Fruit fly (Drosophila melanogaster) whole organism, embryonic: ENCODE measurements around the gene CatB.
A peak's percentile ranks its signal among the peaks of the same experiment; 100 is the strongest.

Experiments used
- CG1647 ChIP-seq: fragments of 200-800 bp; sonication (Bioruptor generic); optimal IDR thresholded peaks from 3 replicates; lab custom pipeline; 2016; ENCODE audit warnings: missing biosample characterization, missing genetic modification characterization
- CG18619 ChIP-seq: fragments of 200-800 bp; sonication (Bioruptor generic); optimal IDR thresholded peaks from 3 replicates; lab custom pipeline; 2017; ENCODE audit warnings: missing biosample characterization, mild to moderate bottlenecking, missing genetic modification characterization
- CG6683 ChIP-seq: fragments of 200-800 bp; sonication (Bioruptor generic); optimal IDR thresholded peaks from 2 replicates; lab custom pipeline; 2017; ENCODE audit warnings: missing biosample characterization, mild to moderate bottlenecking, missing genetic modification characterization, missing genetic modification reagents
- HLH3B ChIP-seq: fragments of 200-800 bp; sonication (Bioruptor generic); IDR thresholded peaks from 2 replicates; pipeline ENCODE4 v1.3.6; 2022; ENCODE audit warnings: missing biosample characterization, missing genetic modification characterization
- Hey ChIP-seq: fragments of 200-800 bp; sonication (Bioruptor generic); optimal IDR thresholded peaks from 3 replicates; lab custom pipeline; 2018; ENCODE audit warnings: missing biosample characterization, mild to moderate bottlenecking, missing genetic modification characterization
- Nf-YB ChIP-seq: fragments of 200-800 bp; sonication (Bioruptor generic); optimal IDR thresholded peaks from 3 replicates; lab custom pipeline; 2019; ENCODE audit warnings: missing biosample characterization, mild to moderate bottlenecking, missing genetic modification characterization, moderate library complexity
- Nf-YC ChIP-seq: fragments of 200-800 bp; optimal IDR thresholded peaks from 3 replicates; lab custom pipeline; 2019; ENCODE audit warnings: missing biosample characterization, mild to moderate bottlenecking, missing genetic modification characterization, moderate library complexity
- PHDP ChIP-seq: fragments of 200-800 bp; sonication (Bioruptor generic); optimal IDR thresholded peaks from 3 replicates; lab custom pipeline; 2018; ENCODE audit warnings: missing biosample characterization, mild to moderate bottlenecking, missing genetic modification characterization, moderate library complexity
- ac ChIP-seq: fragments of 200-800 bp; sonication (Bioruptor generic); optimal IDR thresholded peaks from 3 replicates; lab custom pipeline; 2017; ENCODE audit warnings: missing biosample characterization, mild to moderate bottlenecking, missing genetic modification characterization
- crol ChIP-seq: fragments of 200-800 bp; sonication (Bioruptor generic); IDR thresholded peaks from 2 replicates; pipeline ENCODE4 v1.3.6; 2022; ENCODE audit warnings: missing biosample characterization, missing genetic modification characterization
- da ChIP-seq: fragments of 200-800 bp; sonication (Bioruptor generic); optimal IDR thresholded peaks from 2 replicates; lab custom pipeline; 2016; ENCODE audit warnings: missing biosample characterization, missing genetic modification characterization
- eve ChIP-seq, 2 experiments: fragments of >200 bp; optimal IDR thresholded peaks; 2 replicates each; lab custom pipeline; 2017; ENCODE audit warnings: missing biosample characterization in 2 of 2, missing genetic modification characterization in 2 of 2
- ewg ChIP-seq: fragments of 200-800 bp; sonication (Bioruptor generic); optimal IDR thresholded peaks from 3 replicates; lab custom pipeline; 2017; ENCODE audit warnings: mild to moderate bottlenecking, missing biosample characterization, missing genetic modification reagents, missing genetic modification characterization
- h ChIP-seq: fragments of >200 bp; optimal IDR thresholded peaks from 2 replicates; lab custom pipeline; 2017
- nerfin-1 ChIP-seq: fragments of 200-800 bp; sonication (Bioruptor generic); optimal IDR thresholded peaks from 3 replicates; lab custom pipeline; 2019; ENCODE audit warnings: missing biosample characterization, mild to moderate bottlenecking, missing genetic modification characterization, moderate library complexity
- run ChIP-seq: fragments of 200-800 bp; sonication (Bioruptor generic); optimal IDR thresholded peaks from 3 replicates; lab custom pipeline; 2018; ENCODE audit warnings: missing biosample characterization, mild to moderate bottlenecking, missing genetic modification characterization
- seq ChIP-seq: fragments of 200-800 bp; sonication (Bioruptor generic); IDR thresholded peaks from 2 replicates; pipeline ENCODE4 v1.3.6; 2022; ENCODE audit warnings: missing biosample characterization, missing genetic modification characterization
- sqz ChIP-seq: fragments of 200-800 bp; sonication (Bioruptor generic); optimal IDR thresholded peaks from 3 replicates; lab custom pipeline; 2018; ENCODE audit warnings: missing biosample characterization, mild to moderate bottlenecking, missing genetic modification characterization
- toy ChIP-seq: fragments of 200-800 bp; sonication (Bioruptor generic); IDR thresholded peaks from 2 replicates; pipeline ENCODE4 v1.3.6; 2022; ENCODE audit warnings: missing biosample characterization, missing genetic modification characterization

The CatB gene

dm6 chr2L:8746350-8746759 lies 41.0 kb downstream of the CatB start (continued):
- TF ChIP-seq da = no peak
- TF ChIP-seq, all 482 proteins: peak for 121

dm6 chr2L:8747480-8747879 lies 42.1 kb downstream of the CatB start:
- TF ChIP-seq seq (peak; percentile 46; the same call in 1 of the 2 replicates), crol (GFP tag; lab: Robert Waterston, UW) (peak; percentile 30; the same call in 1 of the 2 replicates), da (no peak), ewg (peak; percentile 55), Nf-YC (tag; lab: Kevin White, UChicago) (peak; percentile 85), ac (GFP tag; lab: Kevin White, UChicago) (no peak), CG18619 (GFP tag; lab: Kevin White, UChicago) (no peak), nerfin-1 (tag; lab: Kevin White, UChicago) (peak; percentile 57), run (tag; lab: Kevin White, UChicago) (no peak), sqz (GFP tag; lab: Kevin White, UChicago) (peak; percentile 33), Nf-YB (GFP tag; lab: Kevin White, UChicago) (peak; percentile 84), CG1647 (GFP tag; lab: Kevin White, UChicago) (no peak)

dm6 chr2L:8752022-8752421 lies 46.6 kb downstream of the CatB start, which contains the start of the genes CG45307 and CG12438:
Gene CG45307 (minus strand): TSS chr2L:8752122.
Gene CG12438 (plus strand): TSS chr2L:8752285.
- no peak for TF ChIP-seq Hey (tag; lab: Kevin White, UChicago)
- no peak for TF ChIP-seq PHDP
- TF ChIP-seq HLH3B = no peak
- TF ChIP-seq h = no peak
- TF ChIP-seq eve (GFP tag; optimal IDR thresholded peaks at IDR 0.05; lab: Kevin White, UChicago) = no peak
- TF ChIP-seq toy = no peak
- no peak for TF ChIP-seq CG6683 (GFP tag; lab: Kevin White, UChicago)
